Fruit fly (Drosophila melanogaster): ENCODE data around the gene CG32104.

- TF ChIP-seq Gug (GFP tag; IDR thresholded peaks at IDR 0.05) (no peak), Hr39 (GFP tag; optimal IDR thresholded peaks at IDR 0.05) (no peak), Lpt (GFP tag; optimal IDR thresholded peaks at IDR 0.05) (no peak), pdm3 (GFP tag; optimal IDR thresholded peaks at IDR 0.05) (no peak), CG6792 (GFP tag; optimal IDR thresholded peaks at IDR 0.05) (no peak)
Observed at dm6 chr3L:12414189-12414964, 15.3 kb upstream of the CG32104 start, which contains the start of gene SCaMC.

All from whole organism, prepupa.